Fruit fly (Drosophila melanogaster) whole organism, prepupa: ENCODE results near the gene Fbp1.

Source experiments
- Blimp-1 ChIP-seq: fragments of 200-800 bp; sonication (Bioruptor generic); optimal IDR thresholded peaks from 3 replicates; lab custom pipeline; 2017; ENCODE audit warnings: missing biosample characterization, missing genetic modification characterization, mild to moderate bottlenecking, moderate library complexity, missing genetic modification reagents
- CG10631 ChIP-seq: fragments of 200-800 bp; sonication (Bioruptor generic); optimal IDR thresholded peaks from 2 replicates; lab custom pipeline; 2016; ENCODE audit warnings: missing biosample characterization, missing genetic modification characterization
- CG10669 ChIP-seq: fragments of 200-800 bp; sonication (Bioruptor generic); optimal IDR thresholded peaks from 3 replicates; lab custom pipeline; 2018; ENCODE audit warnings: missing biosample characterization, mild to moderate bottlenecking, missing genetic modification characterization, moderate library complexity
- CG11294 ChIP-seq: fragments of 200-800 bp; sonication (Bioruptor generic); IDR thresholded peaks from 2 replicates; pipeline ENCODE4 v1.3.6; 2022; ENCODE audit warnings: missing biosample characterization, missing genetic modification characterization
- CG11762 ChIP-seq: fragments of 200-800 bp; sonication (Bioruptor generic); optimal IDR thresholded peaks from 3 replicates; lab custom pipeline; 2016; ENCODE audit warnings: missing biosample characterization, missing genetic modification characterization; ENCODE audit not compliant: insufficient read depth
- CG11902 ChIP-seq: fragments of 200-800 bp; sonication (Bioruptor generic); optimal IDR thresholded peaks from 3 replicates; lab custom pipeline; 2016; ENCODE audit warnings: missing biosample characterization, missing genetic modification characterization
- CG15336 ChIP-seq: fragments of 200-800 bp; sonication (Bioruptor generic); IDR thresholded peaks from 2 replicates; pipeline ENCODE4 v1.3.6; 2022; ENCODE audit warnings: missing biosample characterization, missing genetic modification characterization
- CG1621 ChIP-seq: fragments of 200-800 bp; sonication (Bioruptor generic); optimal IDR thresholded peaks from 3 replicates; lab custom pipeline; 2018; ENCODE audit warnings: missing biosample characterization, mild to moderate bottlenecking, missing genetic modification characterization
- CG16779 ChIP-seq: fragments of 200-800 bp; sonication (Bioruptor generic); optimal IDR thresholded peaks from 3 replicates; lab custom pipeline; 2017; ENCODE audit warnings: missing biosample characterization, mild to moderate bottlenecking, missing genetic modification characterization
- CG3032 ChIP-seq: fragments of 200-800 bp; optimal IDR thresholded peaks from 2 replicates; lab custom pipeline; 2019; ENCODE audit warnings: missing biosample characterization, mild to moderate bottlenecking, missing genetic modification characterization, moderate library complexity
- CG32006 ChIP-seq: fragments of 200-800 bp; sonication (Bioruptor generic); optimal IDR thresholded peaks from 3 replicates; lab custom pipeline; 2017; ENCODE audit warnings: missing biosample characterization, mild to moderate bottlenecking, missing genetic modification characterization
- CG3919 ChIP-seq: fragments of 200-800 bp; sonication (Bioruptor generic); optimal IDR thresholded peaks from 3 replicates; lab custom pipeline; 2016; ENCODE audit warnings: missing biosample characterization, missing genetic modification characterization
- CG6163 ChIP-seq: fragments of 200-800 bp; sonication (Bioruptor generic); IDR thresholded peaks from 3 replicates; pipeline ENCODE4 v1.3.6; 2022; ENCODE audit warnings: missing biosample characterization, missing genetic modification characterization
- CG6276 ChIP-seq: fragments of 200-800 bp; sonication (Bioruptor generic); optimal IDR thresholded peaks from 2 replicates; lab custom pipeline; 2017; ENCODE audit warnings: missing biosample characterization, mild to moderate bottlenecking, missing genetic modification characterization
- CG6792 ChIP-seq: fragments of 200-800 bp; sonication (Bioruptor generic); optimal IDR thresholded peaks from 3 replicates; lab custom pipeline; 2016; ENCODE audit warnings: missing biosample characterization, missing genetic modification characterization
- CG7368 ChIP-seq: fragments of 200-800 bp; sonication (Bioruptor generic); optimal IDR thresholded peaks from 3 replicates; lab custom pipeline; 2016; ENCODE audit warnings: missing biosample characterization, missing genetic modification characterization
- CG8119 ChIP-seq: fragments of 200-800 bp; sonication (Bioruptor generic); IDR thresholded peaks from 3 replicates; pipeline ENCODE4 v1.3.6; 2022; ENCODE audit warnings: missing biosample characterization, missing genetic modification characterization
- CG8319 ChIP-seq: fragments of 200-800 bp; sonication (Bioruptor generic); optimal IDR thresholded peaks from 3 replicates; lab custom pipeline; 2016; ENCODE audit warnings: missing biosample characterization, missing genetic modification characterization
- CG8632 ChIP-seq: fragments of 200-800 bp; sonication (Bioruptor generic); optimal IDR thresholded peaks from 3 replicates; lab custom pipeline; 2016; ENCODE audit warnings: missing biosample characterization, missing genetic modification characterization
- CG9139 ChIP-seq: fragments of 200-800 bp; sonication (Bioruptor generic); optimal IDR thresholded peaks from 3 replicates; lab custom pipeline; 2017; ENCODE audit warnings: missing biosample characterization, mild to moderate bottlenecking, missing genetic modification characterization
- Eip75B ChIP-seq: fragments of 200-800 bp; sonication (Bioruptor generic); optimal IDR thresholded peaks from 3 replicates; lab custom pipeline; 2016; ENCODE audit warnings: missing biosample characterization, missing genetic modification characterization
- Eip78C ChIP-seq: fragments of 200-800 bp; sonication (Bioruptor generic); peaks from one replicate; lab custom pipeline; 2016; ENCODE audit warnings: missing biosample characterization, missing genetic modification characterization
- Eip93F ChIP-seq: fragments of 200-800 bp; sonication (Bioruptor generic); optimal IDR thresholded peaks from 2 replicates; lab custom pipeline; 2016; ENCODE audit warnings: missing biosample characterization, mild to moderate bottlenecking, missing genetic modification characterization
- Ets21C ChIP-seq: fragments of 200-800 bp; sonication (Bioruptor generic); optimal IDR thresholded peaks from 3 replicates; lab custom pipeline; 2016; ENCODE audit warnings: missing biosample characterization, missing genetic modification characterization
- Ets96B ChIP-seq: fragments of 200-800 bp; optimal IDR thresholded peaks from 2 replicates; lab custom pipeline; 2019; ENCODE audit warnings: missing biosample characterization, mild to moderate bottlenecking, missing genetic modification characterization, moderate library complexity
- Gug ChIP-seq: fragments of 200-800 bp; sonication (Bioruptor generic); IDR thresholded peaks from 2 replicates; pipeline ENCODE4 v1.3.6; 2022; ENCODE audit warnings: missing biosample characterization, missing genetic modification characterization
- Hr38 ChIP-seq: sonication (Bioruptor generic); optimal IDR thresholded peaks from 2 replicates; lab custom pipeline; 2016; ENCODE audit warnings: missing biosample characterization, missing genetic modification characterization
- Hr4 ChIP-seq: fragments of 200-800 bp; sonication (Bioruptor generic); optimal IDR thresholded peaks from 3 replicates; lab custom pipeline; 2016; ENCODE audit warnings: missing biosample characterization, missing genetic modification characterization
- Lpt ChIP-seq: fragments of 200-800 bp; sonication (Bioruptor generic); optimal IDR thresholded peaks from 3 replicates; lab custom pipeline; 2016; ENCODE audit warnings: missing biosample characterization, missing genetic modification characterization
- OdsH ChIP-seq: fragments of 200-800 bp; sonication (Bioruptor generic); optimal IDR thresholded peaks from 3 replicates; lab custom pipeline; 2016; ENCODE audit warnings: missing biosample characterization, missing genetic modification characterization
- Smox ChIP-seq: fragments of 200-800 bp; sonication (Bioruptor generic); optimal IDR thresholded peaks from 3 replicates; lab custom pipeline; 2016; ENCODE audit warnings: missing biosample characterization, missing genetic modification characterization
- Sox15 ChIP-seq: fragments of 200-800 bp; sonication (Bioruptor generic); optimal IDR thresholded peaks from 3 replicates; lab custom pipeline; 2016; ENCODE audit warnings: missing biosample characterization, missing genetic modification characterization
- achi ChIP-seq: fragments of 200-800 bp; sonication (Bioruptor generic); optimal IDR thresholded peaks from 3 replicates; lab custom pipeline; 2016; ENCODE audit warnings: missing biosample characterization, missing genetic modification characterization
- acj6 ChIP-seq: fragments of 200-800 bp; sonication (Bioruptor generic); optimal IDR thresholded peaks from 3 replicates; lab custom pipeline; 2016; ENCODE audit warnings: missing biosample characterization, missing genetic modification characterization
- cyc ChIP-seq: fragments of 200-800 bp; sonication (Bioruptor generic); optimal IDR thresholded peaks from 3 replicates; lab custom pipeline; 2016; ENCODE audit warnings: missing biosample characterization, missing genetic modification characterization
- dac ChIP-seq: fragments of 200-800 bp; sonication (Bioruptor generic); optimal IDR thresholded peaks from 2 replicates; lab custom pipeline; 2017; ENCODE audit warnings: missing biosample characterization, mild to moderate bottlenecking, missing genetic modification characterization
- eg ChIP-seq: fragments of 200-800 bp; sonication (Bioruptor generic); IDR thresholded peaks from 3 replicates; pipeline ENCODE4 v1.3.6; 2022; ENCODE audit warnings: missing biosample characterization, missing genetic modification characterization
- esn ChIP-seq: fragments of 200-800 bp; sonication (Bioruptor generic); optimal IDR thresholded peaks from 2 replicates; lab custom pipeline; 2016; ENCODE audit warnings: missing biosample characterization, mild to moderate bottlenecking, missing genetic modification characterization, moderate library complexity
- fd59A ChIP-seq: fragments of 200-800 bp; sonication (Bioruptor generic); optimal IDR thresholded peaks from 2 replicates; lab custom pipeline; 2017; ENCODE audit warnings: missing biosample characterization, mild to moderate bottlenecking, missing genetic modification characterization, missing genetic modification reagents
- fd85E ChIP-seq: fragments of 200-800 bp; sonication (Bioruptor generic); optimal IDR thresholded peaks from 3 replicates; lab custom pipeline; 2016; ENCODE audit warnings: missing biosample characterization, missing genetic modification characterization
- fkh ChIP-seq: fragments of 200-800 bp; sonication (Bioruptor generic); optimal IDR thresholded peaks from 3 replicates; lab custom pipeline; 2017; ENCODE audit warnings: missing biosample characterization, mild to moderate bottlenecking, missing genetic modification characterization, moderate library complexity
- lz ChIP-seq: fragments of 200-800 bp; sonication (Bioruptor generic); optimal IDR thresholded peaks from 3 replicates; lab custom pipeline; 2016; ENCODE audit warnings: missing biosample characterization, missing genetic modification characterization
- pdm3 ChIP-seq: fragments of 200-800 bp; sonication (Bioruptor generic); optimal IDR thresholded peaks from 3 replicates; lab custom pipeline; 2016; ENCODE audit warnings: missing biosample characterization, missing genetic modification characterization
- salr ChIP-seq, 2 experiments: fragments of 200-800 bp; sonication (Bioruptor generic); optimal IDR thresholded peaks; 3 replicates each; lab custom pipeline; 2016 to 2018; ENCODE audit warnings: missing biosample characterization in 2 of 2, missing genetic modification characterization in 2 of 2, mild to moderate bottlenecking in 1 of 2
- spab ChIP-seq: fragments of 200-800 bp; sonication (Bioruptor generic); optimal IDR thresholded peaks from 2 replicates; lab custom pipeline; 2017; ENCODE audit warnings: missing biosample characterization, mild to moderate bottlenecking, missing genetic modification characterization, missing genetic modification reagents
- ss ChIP-seq, 2 experiments: fragments of 200-800 bp; sonication (Bioruptor generic); optimal IDR thresholded peaks; 2 replicates in 1 of 2; 3 replicates in 1 of 2; lab custom pipeline; 2017 to 2018; ENCODE audit warnings: mild to moderate bottlenecking in 2 of 2, missing biosample characterization in 2 of 2, missing genetic modification characterization in 2 of 2, moderate library complexity in 1 of 2
- svp ChIP-seq: fragments of 200-800 bp; sonication (Bioruptor generic); peaks from one replicate; lab custom pipeline; 2016; ENCODE audit warnings: missing biosample characterization, missing genetic modification characterization
- topi ChIP-seq: fragments of 200-800 bp; sonication (Bioruptor generic); optimal IDR thresholded peaks from 3 replicates; lab custom pipeline; 2016; ENCODE audit warnings: missing biosample characterization, missing genetic modification characterization

Fbp1 gene

DNA sequence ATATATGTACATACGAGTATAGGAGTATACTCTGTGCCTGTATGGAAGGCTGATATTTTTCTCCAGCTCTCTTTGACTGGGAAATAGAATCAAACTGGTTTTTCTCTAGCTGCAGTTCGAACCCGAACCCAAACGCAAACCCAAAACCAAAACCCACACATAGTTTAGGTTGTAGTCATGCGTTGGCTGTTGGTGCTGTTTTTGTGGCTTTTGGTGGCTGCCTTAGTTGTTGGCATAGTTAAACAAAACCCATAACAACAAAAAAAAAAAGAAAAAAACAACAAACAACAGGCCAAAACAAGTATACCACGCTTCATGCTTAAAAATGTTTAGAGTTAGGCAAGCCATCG, 33.8 kb downstream of the Fbp1 start:
- TF ChIP-seq Ets96B (tag; lab: Kevin White, UChicago) (no peak), Hr38 (GFP tag; lab: Kevin White, UChicago) (no peak), cyc (GFP tag; lab: Kevin White, UChicago) (no peak), eg (GFP tag; lab: Robert Waterston, UW) (0 out of 3 replicates have a peak, but pooled peaks have one; percentile 19)

DNA sequence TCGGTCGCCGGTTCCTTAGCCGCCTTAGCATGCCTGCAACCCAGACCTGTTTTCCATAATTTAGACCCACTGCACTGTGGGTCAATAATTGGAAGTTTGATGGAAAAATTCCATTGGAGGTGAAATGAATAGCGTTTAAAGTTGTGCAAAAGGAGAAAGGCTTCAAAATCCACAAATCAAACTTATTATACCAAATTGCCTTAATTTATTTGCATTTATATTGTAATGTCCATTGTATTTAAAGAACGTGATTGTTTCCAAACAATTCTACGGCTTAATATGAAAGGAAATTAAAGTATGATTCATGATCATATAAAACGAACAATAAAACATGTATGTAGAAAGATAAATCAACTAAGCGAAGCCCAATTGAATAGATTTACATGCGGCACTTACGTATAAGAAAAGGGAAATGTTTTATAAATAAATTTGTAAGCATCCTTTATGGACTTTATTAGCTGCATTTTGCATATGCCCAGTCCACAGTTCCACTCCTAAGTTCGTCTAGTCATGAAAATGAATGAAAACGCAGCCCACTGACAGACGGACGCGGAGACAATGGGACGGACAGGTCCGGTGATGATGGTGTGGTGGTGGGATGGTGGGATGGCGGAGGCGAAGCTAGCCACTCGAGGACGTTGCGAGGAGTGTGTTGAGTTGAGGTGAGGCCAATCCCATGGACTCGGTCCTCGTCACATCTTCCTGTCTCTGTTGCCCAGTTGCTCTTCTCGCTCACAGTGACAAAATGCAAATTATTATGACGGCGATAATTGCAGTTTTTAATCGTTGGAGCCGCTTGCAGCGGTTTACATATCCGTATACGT, 34.4 kb downstream of the Fbp1 start:
- TF ChIP-seq ss (GFP tag; optimal IDR thresholded peaks at IDR 0.05; lab: Kevin White, UChicago) (peak; percentile 28 to 44), cyc (GFP tag; lab: Kevin White, UChicago) (no peak), fd59A (GFP tag; lab: Kevin White, UChicago) (peak; percentile 49), CG3032 (peak; percentile 45), CG11762 (GFP tag; lab: Kevin White, UChicago) (no peak), CG11902 (GFP tag; lab: Kevin White, UChicago) (no peak), CG10669 (GFP tag; lab: Kevin White, UChicago) (no peak), CG9139 (GFP tag; lab: Kevin White, UChicago) (no peak), fd85E (GFP tag; lab: Kevin White, UChicago) (no peak), Ets21C (GFP tag; lab: Kevin White, UChicago) (no peak), CG8632 (no peak), lz (GFP tag; lab: Kevin White, UChicago) (no peak), CG6792 (GFP tag; lab: Kevin White, UChicago) (no peak), Sox15 (GFP tag; lab: Kevin White, UChicago) (no peak), CG7368 (GFP tag; lab: Kevin White, UChicago) (no peak), salr (GFP tag; optimal IDR thresholded peaks at IDR 0.05; lab: Kevin White, UChicago) (peak in 1 of 2 experiments; percentile 75), acj6 (GFP tag; lab: Kevin White, UChicago) (peak; percentile 22), CG8319 (GFP tag; lab: Kevin White, UChicago) (no peak), CG3919 (GFP tag; lab: Kevin White, UChicago) (no peak), pdm3 (GFP tag; lab: Kevin White, UChicago) (peak; percentile 48), OdsH (GFP tag; lab: Kevin White, UChicago) (peak; percentile 27), dac (GFP tag; lab: Kevin White, UChicago) (no peak), CG10631 (GFP tag; lab: Kevin White, UChicago) (peak; percentile 18), Eip78C (GFP tag; lab: Kevin White, UChicago) (peak; percentile 77), CG6163 (GFP tag; lab: Robert Waterston, UW) (peak; percentile 48; the same call in 2 of the 3 replicates), Gug (GFP tag; lab: Robert Waterston, UW) (no peak), esn (GFP tag; lab: Kevin White, UChicago) (no peak), CG32006 (peak; percentile 71), Lpt (GFP tag; lab: Kevin White, UChicago) (peak; percentile 9), eg (GFP tag; lab: Robert Waterston, UW) (no peak), spab (GFP tag; lab: Kevin White, UChicago) (no peak), Hr38 (GFP tag; lab: Kevin White, UChicago) (no peak), CG6276 (GFP tag; lab: Kevin White, UChicago) (peak; percentile 5), CG16779 (tag; lab: Kevin White, UChicago) (no peak), svp (GFP tag; lab: Kevin White, UChicago) (peak; percentile 30), Smox (no peak), CG8119 (GFP tag; lab: Robert Waterston, UW) (no peak), Eip93F (GFP tag; lab: Kevin White, UChicago) (no peak), achi (GFP tag; lab: Kevin White, UChicago) (peak; percentile 31), Blimp-1 (GFP tag; lab: Kevin White, UChicago) (no peak), fkh (GFP tag; lab: Kevin White, UChicago) (no peak), Hr4 (GFP tag; lab: Kevin White, UChicago) (peak; percentile 51), Ets96B (tag; lab: Kevin White, UChicago) (peak; percentile 13), topi (GFP tag; lab: Kevin White, UChicago) (no peak), Eip75B (GFP tag; lab: Kevin White, UChicago) (peak; percentile 21), CG15336 (GFP tag; lab: Robert Waterston, UW) (no peak; the same call in 1 of the 2 replicates), CG1621 (tag; lab: Kevin White, UChicago) (peak; percentile 36), CG11294 (no peak)
